Worm (Caenorhabditis elegans): ENCODE data around the gene abi-1.

DNA sequence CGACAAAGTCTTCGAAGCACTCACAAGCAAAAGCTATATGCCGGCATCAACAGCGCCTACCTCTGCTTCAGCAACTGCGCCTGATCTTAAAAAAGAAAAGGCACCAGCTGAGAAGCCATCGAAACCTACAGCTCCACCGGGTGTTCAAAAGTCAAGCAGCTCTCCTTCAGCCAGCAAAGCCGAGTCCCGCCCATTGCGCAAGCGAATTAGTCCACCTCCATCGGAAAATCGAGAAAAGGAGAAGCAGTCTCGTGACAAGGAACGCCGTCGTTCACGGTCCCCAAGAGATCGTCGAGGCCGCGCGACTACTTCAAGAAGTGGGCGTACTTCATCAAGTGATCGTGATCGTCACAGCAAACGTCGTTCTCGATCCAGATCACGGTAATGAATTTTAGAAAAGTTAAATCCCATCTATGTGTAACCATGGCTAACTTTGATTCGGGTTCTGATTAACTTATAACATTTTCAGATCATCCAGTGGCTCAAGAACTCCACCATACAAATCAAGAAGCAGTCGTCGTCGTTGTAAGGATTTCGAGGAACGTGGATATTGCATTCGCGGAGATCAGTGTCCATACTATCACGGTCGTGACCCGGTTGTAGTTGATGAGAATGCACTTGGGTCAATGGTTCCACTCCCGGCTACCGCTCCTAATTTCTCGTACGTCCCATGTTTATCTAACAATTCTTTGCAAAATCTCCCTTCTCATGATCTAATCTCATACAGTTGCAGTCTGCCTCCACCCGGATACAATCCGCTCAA is 19.5 kb upstream of the abi-1 start:
- no peak for TF ChIP-seq nhr-237 (tag; optimal IDR thresholded peaks at IDR 0.05)
- no peak for TF ChIP-seq daf-12 (tag; optimal IDR thresholded peaks at IDR 0.05)
- no peak for TF ChIP-seq spr-3 (GFP tag; optimal IDR thresholded peaks at IDR 0.05)
- TF ChIP-seq ztf-11 (tag; optimal IDR thresholded peaks at IDR 0.05), result no peak
- TF ChIP-seq saeg-2 (GFP tag; IDR thresholded peaks at IDR 0.05), result no peak
- TF ChIP-seq snpc-4 (tag; optimal IDR thresholded peaks at IDR 0.05), result no peak
- no peak for TF ChIP-seq pqm-1 (tag; optimal IDR thresholded peaks at IDR 0.05)
- no peak for TF ChIP-seq tag-97 (GFP tag; IDR thresholded peaks at IDR 0.05)
- no peak for TF ChIP-seq nhr-25 (tag; optimal IDR thresholded peaks at IDR 0.05; ENCODE audit: borderline replicate concordance, insufficient read depth)
- TF ChIP-seq mdl-1 (tag; optimal IDR thresholded peaks at IDR 0.05), result no peak
- no peak for TF ChIP-seq nhr-11 (tag; optimal IDR thresholded peaks at IDR 0.05)
